Worm (Caenorhabditis elegans) whole organism, late embryonic: ENCODE results near the gene F49F1.11.

Source experiments
- C08G9.2 ChIP-seq: sonication (generic microtip); optimal IDR thresholded peaks from 2 replicates; lab custom pipeline; 2016; ENCODE audit warnings: mild to moderate bottlenecking, missing genetic modification characterization, moderate library complexity, missing compliant biosample characterization
- K09A11.1 ChIP-seq: sonication (generic microtip); optimal IDR thresholded peaks from 2 replicates; lab custom pipeline; 2017; ENCODE audit warnings: antibody characterized with exemption, mild to moderate bottlenecking, missing genetic modification characterization, missing compliant biosample characterization; ENCODE audit not compliant: insufficient read depth
- T23F11.4 ChIP-seq: fragments of 200-800 bp; sonication (Bioruptor generic); optimal IDR thresholded peaks from 2 replicates; lab custom pipeline; 2018; ENCODE audit warnings: mild to moderate bottlenecking, missing genetic modification characterization, missing compliant biosample characterization
- Y22D7AL.16 ChIP-seq: sonication (generic microtip); optimal IDR thresholded peaks from 2 replicates; lab custom pipeline; 2016; ENCODE audit warnings: missing genetic modification characterization, missing compliant biosample characterization
- ceh-18 ChIP-seq: sonication (generic microtip); optimal IDR thresholded peaks from 2 replicates; lab custom pipeline; 2016; ENCODE audit warnings: missing genetic modification characterization, missing compliant biosample characterization
- ceh-22 ChIP-seq: sonication (generic microtip); optimal IDR thresholded peaks from 2 replicates; lab custom pipeline; 2017; ENCODE audit warnings: missing biosample characterization, missing genetic modification characterization
- ceh-24 ChIP-seq: sonication (generic microtip); optimal IDR thresholded peaks from 2 replicates; lab custom pipeline; 2016; ENCODE audit warnings: mild to moderate bottlenecking, missing genetic modification characterization, missing compliant biosample characterization
- ceh-30 ChIP-seq: fragments of 150-350 bp; optimal IDR thresholded peaks from 2 replicates; lab custom pipeline; 2014; ENCODE audit warnings: missing biosample characterization, missing genetic modification characterization
- ceh-31 ChIP-seq: sonication (generic microtip); optimal IDR thresholded peaks from 2 replicates; lab custom pipeline; 2016; ENCODE audit warnings: missing genetic modification characterization, missing compliant biosample characterization
- ceh-45 ChIP-seq: fragments of 200-800 bp; sonication (Bioruptor generic); IDR thresholded peaks from 2 replicates; pipeline ENCODE4 v1.3.6; 2022; ENCODE audit warnings: missing genetic modification reagents, missing genetic modification characterization, missing compliant biosample characterization
- ceh-48 ChIP-seq: sonication (generic microtip); optimal IDR thresholded peaks from 2 replicates; lab custom pipeline; 2016; ENCODE audit warnings: missing genetic modification characterization, inconsistent platforms, missing compliant biosample characterization
- elt-2 ChIP-seq: sonication (generic microtip); optimal IDR thresholded peaks from 2 replicates; lab custom pipeline; 2016; ENCODE audit warnings: missing genetic modification reagents, missing genetic modification characterization, missing compliant biosample characterization
- elt-4 ChIP-seq: sonication (generic microtip); optimal IDR thresholded peaks from 2 replicates; lab custom pipeline; 2016; ENCODE audit warnings: missing genetic modification characterization, missing compliant biosample characterization
- eyg-1 ChIP-seq: sonication (generic microtip); optimal IDR thresholded peaks from 2 replicates; lab custom pipeline; 2016; ENCODE audit warnings: missing genotype, missing genetic modification characterization, missing compliant biosample characterization
- fkh-10 ChIP-seq: fragments of 150-350 bp; optimal IDR thresholded peaks from 2 replicates; lab custom pipeline; 2014; ENCODE audit warnings: missing biosample characterization, missing genetic modification reagents, missing genetic modification characterization
- fkh-6 ChIP-seq: sonication (generic microtip); optimal IDR thresholded peaks from 2 replicates; lab custom pipeline; 2016; ENCODE audit warnings: missing genetic modification characterization, missing compliant biosample characterization
- gmeb-2 ChIP-seq: sonication (generic microtip); optimal IDR thresholded peaks from 2 replicates; lab custom pipeline; 2016; ENCODE audit warnings: missing genetic modification characterization, inconsistent platforms, missing compliant biosample characterization
- hlh-15 ChIP-seq: sonication (generic microtip); optimal IDR thresholded peaks from 2 replicates; lab custom pipeline; 2016; ENCODE audit warnings: missing genetic modification characterization, missing compliant biosample characterization
- hlh-30 ChIP-seq: sonication (generic microtip); optimal IDR thresholded peaks from 2 replicates; lab custom pipeline; 2017; ENCODE audit warnings: antibody characterized with exemption, missing genetic modification characterization, missing compliant biosample characterization; ENCODE audit not compliant: insufficient read depth
- hlh-8 ChIP-seq: sonication (generic microtip); optimal IDR thresholded peaks from 2 replicates; lab custom pipeline; 2016; ENCODE audit warnings: missing genotype, missing genetic modification characterization, missing compliant biosample characterization
- pax-1 ChIP-seq: fragments of 150-350 bp; optimal IDR thresholded peaks from 2 replicates; lab custom pipeline; 2014; ENCODE audit warnings: missing biosample characterization, missing genetic modification characterization
- pqm-1 ChIP-seq: sonication (generic microtip); optimal IDR thresholded peaks from 2 replicates; lab custom pipeline; 2016; ENCODE audit warnings: missing genetic modification characterization, missing compliant biosample characterization
- pros-1 ChIP-seq: fragments of 150-350 bp; optimal IDR thresholded peaks from 2 replicates; lab custom pipeline; 2014; ENCODE audit warnings: missing biosample characterization, missing genetic modification reagents, missing genetic modification characterization
- ref-2 ChIP-seq: sonication (generic microtip); optimal IDR thresholded peaks from 2 replicates; lab custom pipeline; 2016; ENCODE audit warnings: missing genetic modification characterization, missing compliant biosample characterization
- rnt-1 ChIP-seq: sonication (generic microtip); optimal IDR thresholded peaks from 2 replicates; lab custom pipeline; 2016; ENCODE audit warnings: missing genetic modification characterization, missing compliant biosample characterization
- sdc-2 ChIP-seq: sonication (generic microtip); optimal IDR thresholded peaks from 2 replicates; lab custom pipeline; 2016; ENCODE audit warnings: missing genotype, missing genetic modification characterization, missing compliant biosample characterization
- sox-2 ChIP-seq: fragments of 200-800 bp; sonication (Bioruptor generic); IDR thresholded peaks from 2 replicates; pipeline ENCODE4 v1.3.6; 2022; ENCODE audit warnings: missing genetic modification reagents, missing genetic modification characterization, missing compliant biosample characterization
- sox-4 ChIP-seq: sonication (generic microtip); optimal IDR thresholded peaks from 2 replicates; lab custom pipeline; 2017; ENCODE audit warnings: mild to moderate bottlenecking, missing genetic modification characterization, inconsistent platforms, missing compliant biosample characterization
- syd-9 ChIP-seq: sonication (generic microtip); optimal IDR thresholded peaks from 2 replicates; lab custom pipeline; 2016; ENCODE audit warnings: mild to moderate bottlenecking, missing genetic modification characterization, moderate library complexity, missing compliant biosample characterization
- tbx-7 ChIP-seq: sonication (generic microtip); optimal IDR thresholded peaks from 2 replicates; lab custom pipeline; 2016; ENCODE audit warnings: missing genotype, missing genetic modification characterization, missing compliant biosample characterization
- ttx-3 ChIP-seq: sonication (generic microtip); optimal IDR thresholded peaks from 2 replicates; lab custom pipeline; 2016; ENCODE audit warnings: missing genetic modification reagents, missing genetic modification characterization, missing compliant biosample characterization
- unc-3 ChIP-seq, 2 experiments: fragments of 200-800 bp in 1 of 2; sonication (Bioruptor generic) in 1 of 2; sonication (generic microtip) in 1 of 2; conservative IDR thresholded peaks in 1 of 2; optimal IDR thresholded peaks in 1 of 2; 2 replicates each; pipeline versions ENCODE4 v1.3.6 to Lab custom; 2016 to 2022; ENCODE audit warnings: missing compliant biosample characterization in 2 of 2, missing genetic modification characterization in 2 of 2, missing genetic modification reagents in 1 of 2
- unc-42 ChIP-seq: sonication (generic microtip); optimal IDR thresholded peaks from 2 replicates; lab custom pipeline; 2016; ENCODE audit warnings: missing genotype, missing genetic modification characterization, missing compliant biosample characterization
- unc-86 ChIP-seq: sonication (generic microtip); optimal IDR thresholded peaks from 2 replicates; lab custom pipeline; 2016; ENCODE audit warnings: missing genetic modification characterization, missing compliant biosample characterization
- zip-5 ChIP-seq: sonication (generic microtip); optimal IDR thresholded peaks from 2 replicates; lab custom pipeline; 2016; ENCODE audit warnings: missing genetic modification characterization, missing compliant biosample characterization

The F49F1.11 gene

DNA sequence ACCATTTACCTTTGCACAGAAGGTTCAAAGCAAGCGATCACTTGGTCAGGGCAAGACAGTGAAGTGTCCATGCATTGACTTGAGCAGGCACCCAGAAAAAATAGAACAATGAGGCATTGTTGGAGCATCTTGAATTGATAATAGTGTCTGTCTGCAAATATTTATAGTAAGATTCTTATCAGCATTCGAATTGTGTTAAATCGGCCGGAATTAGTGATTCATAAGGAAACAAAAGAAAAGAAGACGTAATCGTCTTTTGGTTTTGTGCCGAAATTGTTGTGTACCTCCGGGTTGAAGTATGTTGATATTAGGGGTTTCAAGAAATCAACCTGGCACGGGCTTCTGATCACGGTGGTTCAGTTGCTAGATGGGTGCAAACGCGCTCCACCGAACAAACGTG, 20.9 kb downstream of the F49F1.11 start, which contains the start of gene F49F1.5:
Gene F49F1.5 (minus strand): TSS at position 153 of the 400 bp plus-strand sequence.
- no peak for TF ChIP-seq rnt-1 (tag; lab: Kevin White, UChicago)
- TF ChIP-seq pax-1: no peak
- TF ChIP-seq T23F11.4 (GFP tag; lab: Kevin White, UChicago): no peak
- no peak for TF ChIP-seq pros-1
- no peak for TF ChIP-seq ceh-22 (tag; lab: Kevin White, UChicago)
- TF ChIP-seq fkh-10 (GFP tag; lab: Kevin White, UChicago): no peak

DNA sequence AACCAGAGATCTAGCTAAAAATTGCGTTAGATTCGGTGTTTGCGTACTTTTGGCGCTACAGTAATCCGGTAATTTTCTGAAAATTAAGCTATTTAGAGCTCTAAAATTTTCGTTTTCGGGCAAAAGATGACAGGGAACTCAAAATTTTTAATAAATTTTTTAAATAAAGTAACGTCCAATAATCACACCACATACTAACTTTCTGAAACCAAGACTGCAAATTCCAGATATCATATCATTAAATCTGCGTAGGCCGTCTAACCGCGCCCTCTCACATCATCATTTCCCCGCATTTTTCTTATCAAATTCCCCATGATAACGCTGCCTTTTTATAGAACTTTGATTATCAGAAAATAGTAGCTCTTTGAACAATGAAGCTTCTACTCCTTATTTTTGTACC, 23.8 kb downstream of the F49F1.11 start, which contains the start of gene drd-50:
Gene drd-50 (plus strand): TSS at position 301 of the 400 bp plus-strand sequence.
- TF ChIP-seq rnt-1 (tag; lab: Kevin White, UChicago) (no peak), C08G9.2 (no peak), hlh-15 (tag; lab: Kevin White, UChicago) (no peak), ceh-30 (no peak), ceh-45 (GFP tag; lab: Robert Waterston, UW) (no peak), pqm-1 (tag; lab: Kevin White, UChicago) (no peak), unc-3 (GFP tag; conservative IDR thresholded peaks at IDR 0.05; lab: Robert Waterston, UW) (no peak), unc-3 (tag; optimal IDR thresholded peaks at IDR 0.05; lab: Kevin White, UChicago) (no peak)

DNA sequence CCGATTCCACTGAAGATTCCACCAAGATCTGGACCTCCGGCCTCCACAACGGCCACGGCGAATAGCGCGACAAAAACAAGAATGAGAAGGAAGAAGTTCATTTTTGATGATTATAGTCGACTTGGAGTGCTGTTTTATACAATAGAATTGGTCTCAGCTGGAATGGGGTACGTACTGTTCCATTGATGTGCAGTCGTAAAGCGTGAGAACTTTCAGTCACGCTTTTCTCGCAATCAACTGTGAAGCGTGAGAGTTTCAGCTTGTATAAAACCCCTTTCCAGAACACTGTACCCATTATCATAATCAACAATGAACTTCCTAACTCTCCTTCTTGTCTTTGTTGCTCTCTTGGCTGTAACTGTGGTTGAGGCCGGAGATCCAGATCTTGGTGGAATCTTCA, 25.6 kb downstream of the F49F1.11 start, which contains the start of the genes F49F1.4 and F49F1.2:
Gene F49F1.4 (minus strand): TSS at position 101 of the 400 bp plus-strand sequence.
Gene F49F1.2 (plus strand): TSS at position 310 of the 400 bp plus-strand sequence.
- no peak for TF ChIP-seq T23F11.4 (GFP tag; lab: Kevin White, UChicago)
- TF ChIP-seq pqm-1 (tag; lab: Kevin White, UChicago): no peak
- TF ChIP-seq ceh-18: no peak
- TF ChIP-seq K09A11.1: no peak
- TF ChIP-seq sox-2 (GFP tag; lab: Robert Waterston, UW): no peak
- TF ChIP-seq hlh-30 (tag; lab: Kevin White, UChicago): no peak
- no peak for TF ChIP-seq gmeb-2
- TF ChIP-seq sox-4 (tag; lab: Kevin White, UChicago): no peak
- no peak for TF ChIP-seq elt-2 (tag; lab: Kevin White, UChicago)
- TF ChIP-seq ceh-24 (tag; lab: Kevin White, UChicago): no peak
- TF ChIP-seq hlh-8 (tag; lab: Kevin White, UChicago): no peak
- no peak for TF ChIP-seq syd-9 (tag; lab: Kevin White, UChicago)
- no peak for TF ChIP-seq unc-42
- no peak for TF ChIP-seq ceh-48 (tag; lab: Kevin White, UChicago)
- no peak for TF ChIP-seq unc-3 (GFP tag; conservative IDR thresholded peaks at IDR 0.05; lab: Robert Waterston, UW)
- TF ChIP-seq unc-3 (tag; optimal IDR thresholded peaks at IDR 0.05; lab: Kevin White, UChicago): no peak
- no peak for TF ChIP-seq ttx-3 (tag; lab: Kevin White, UChicago)
- TF ChIP-seq eyg-1 (tag; lab: Kevin White, UChicago): no peak
- no peak for TF ChIP-seq elt-4 (tag; lab: Kevin White, UChicago)
- no peak for TF ChIP-seq ceh-31
- no peak for TF ChIP-seq Y22D7AL.16 (tag; lab: Kevin White, UChicago)

DNA sequence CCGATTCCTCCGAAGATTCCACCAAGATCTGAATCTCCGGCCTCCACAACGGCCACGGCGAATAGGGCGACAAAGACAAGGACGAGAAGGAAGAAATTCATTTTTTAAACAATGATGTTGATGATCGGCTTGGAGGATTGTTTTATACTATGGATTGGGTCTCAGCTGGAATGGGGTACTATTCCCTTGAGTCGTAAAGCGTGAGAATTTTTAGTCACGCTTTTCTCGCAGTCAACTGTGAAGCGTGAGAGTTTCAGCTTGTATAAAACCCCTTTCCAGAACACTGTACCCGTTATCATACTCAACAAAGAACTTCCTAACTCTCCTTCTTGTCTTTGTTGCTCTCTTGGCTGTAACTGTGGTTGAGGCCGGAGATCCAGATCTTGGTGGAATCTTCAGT, 26.7 kb downstream of the F49F1.11 start, which contains the start of gene F49F1.15:
Gene F49F1.15 (minus strand): TSS at position 101 of the 400 bp plus-strand sequence.
- no peak for TF ChIP-seq zip-5 (tag; lab: Kevin White, UChicago)
- no peak for TF ChIP-seq ref-2
- no peak for TF ChIP-seq tbx-7

DNA sequence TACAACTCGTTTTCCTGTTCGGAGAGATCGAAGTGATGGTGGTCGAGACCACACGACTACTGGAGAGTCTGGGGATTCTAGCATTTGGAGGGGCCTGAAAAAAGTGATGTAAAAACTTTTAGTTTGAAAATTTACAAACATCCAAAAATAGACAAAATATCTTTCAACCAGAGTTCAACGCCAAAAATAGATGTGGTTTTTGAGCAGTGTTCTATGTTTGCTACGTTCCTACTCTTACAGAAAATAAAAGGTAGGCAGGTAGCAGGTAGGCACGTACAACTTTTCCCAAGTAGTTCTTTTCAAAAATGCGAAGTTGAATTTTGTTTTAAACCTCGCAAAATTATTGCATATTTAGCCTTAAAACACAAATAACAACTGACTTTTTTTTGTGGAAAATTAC, 28.8 kb downstream of the F49F1.11 start, which contains the start of gene F49F1.14:
Gene F49F1.14 (minus strand): TSS at position 101 of the 400 bp plus-strand sequence.
- TF ChIP-seq elt-2 (tag; lab: Kevin White, UChicago) (no peak), C08G9.2 (no peak), fkh-6 (tag; lab: Kevin White, UChicago) (no peak), sdc-2 (tag; lab: Kevin White, UChicago) (no peak), unc-86 (tag; lab: Kevin White, UChicago) (no peak), sox-4 (tag; lab: Kevin White, UChicago) (no peak), hlh-15 (tag; lab: Kevin White, UChicago) (no peak), pros-1 (no peak), ceh-45 (GFP tag; lab: Robert Waterston, UW) (no peak), T23F11.4 (GFP tag; lab: Kevin White, UChicago) (no peak)
